Fruit fly (Drosophila melanogaster) S2 (cell line): ENCODE measurements around the gene gdrd.

Experiments
- CG8478 ChIP-seq: fragments of >200 bp; optimal IDR thresholded peaks from 2 replicates; lab custom pipeline; 2018
- CTCF ChIP-seq, 2 experiments: fragments of >200 bp; optimal IDR thresholded peaks; 2 replicates each; lab custom pipeline; 2018

DNA sequence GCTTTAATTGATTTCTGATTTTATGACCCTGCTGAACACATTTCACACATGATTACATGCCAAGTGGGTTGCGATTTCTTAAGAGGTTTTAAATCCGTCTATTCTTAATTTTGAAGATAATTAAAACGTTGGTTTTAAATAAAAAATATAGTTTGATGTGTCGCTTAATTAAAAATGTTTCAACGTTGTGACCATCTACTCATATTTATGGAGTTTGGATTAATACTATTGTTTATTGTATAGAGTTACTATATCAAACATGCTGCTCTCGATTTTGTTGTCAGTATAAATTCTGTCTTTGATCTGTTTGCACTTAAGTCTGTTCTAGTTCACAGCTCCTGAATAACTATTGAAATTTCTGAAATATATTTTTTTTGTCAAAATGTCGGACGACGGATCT, at the start of gene gdrd:
- TF ChIP-seq CTCF (optimal IDR thresholded peaks at IDR 0.05; lab: Kevin White, UChicago) = no peak
- TF ChIP-seq CG8478 (lab: Kevin White, UChicago) = no peak
